Worm (Caenorhabditis elegans) whole organism, early embryonic: ENCODE data around the gene mig-21.

Experiments used
- F13C5.2 ChIP-seq: sonication (generic microtip); optimal IDR thresholded peaks from 2 replicates; lab custom pipeline; 2017; ENCODE audit warnings: mild to moderate bottlenecking, missing genetic modification characterization, inconsistent platforms, missing compliant biosample characterization
- ama-1 ChIP-seq: fragments of 150-350 bp; optimal IDR thresholded peaks from 2 replicates; lab custom pipeline; 2014
- ceh-13 ChIP-seq: fragments of 200-800 bp; sonication (Bioruptor generic); optimal IDR thresholded peaks from 2 replicates; lab custom pipeline; 2018; ENCODE audit warnings: mild to moderate bottlenecking, missing genetic modification characterization, missing compliant biosample characterization
- ceh-36 ChIP-seq: sonication (generic microtip); optimal IDR thresholded peaks from 2 replicates; lab custom pipeline; 2016; ENCODE audit warnings: missing genetic modification characterization, inconsistent platforms, missing compliant biosample characterization
- ets-7 ChIP-seq: sonication (generic microtip); optimal IDR thresholded peaks from 2 replicates; lab custom pipeline; 2016; ENCODE audit warnings: missing genotype, missing genetic modification characterization, missing compliant biosample characterization
- hmbx-1 ChIP-seq: sonication (generic microtip); optimal IDR thresholded peaks from 2 replicates; lab custom pipeline; 2016; ENCODE audit warnings: mild to moderate bottlenecking, missing genetic modification characterization, missing compliant biosample characterization
- hmg-4 ChIP-seq: fragments of 200-800 bp; sonication (Bioruptor generic); optimal IDR thresholded peaks from 2 replicates; lab custom pipeline; 2018; ENCODE audit warnings: mild to moderate bottlenecking, missing genetic modification characterization, missing compliant biosample characterization
- hnd-1 ChIP-seq: sonication (generic microtip); optimal IDR thresholded peaks from 2 replicates; lab custom pipeline; 2016; ENCODE audit warnings: missing genetic modification characterization, missing compliant biosample characterization
- scrt-1 ChIP-seq: fragments of 200-800 bp; sonication (Bioruptor generic); IDR thresholded peaks from 2 replicates; pipeline ENCODE4 v1.3.6; 2022; ENCODE audit warnings: missing genetic modification characterization, missing compliant biosample characterization
- tbx-11 ChIP-seq: fragments of 200-800 bp; sonication (Bioruptor generic); IDR thresholded peaks from 2 replicates; pipeline ENCODE4 v1.3.6; 2022; ENCODE audit warnings: missing genetic modification characterization, missing compliant biosample characterization
- tbx-37 ChIP-seq: fragments of 200-800 bp; sonication (Bioruptor generic); conservative IDR thresholded peaks from 2 replicates; pipeline ENCODE4 v1.3.6; 2022; ENCODE audit warnings: missing genetic modification reagents, missing genetic modification characterization, missing compliant biosample characterization
- tra-4 ChIP-seq: sonication (generic microtip); optimal IDR thresholded peaks from 2 replicates; lab custom pipeline; 2017; ENCODE audit warnings: missing genetic modification characterization, missing compliant biosample characterization

ce11 chrIII:5883517-5883916 is 5.3 kb upstream of the mig-21 start:
- TF ChIP-seq ets-7 (tag; lab: Kevin White, UChicago), result no peak
- TF ChIP-seq ceh-13 (GFP tag; lab: Kevin White, UChicago), result no peak
- no peak for TF ChIP-seq tbx-37 (GFP tag; lab: Robert Waterston, UW)
- no peak for TF ChIP-seq hmg-4 (GFP tag; lab: Kevin White, UChicago)
- no peak for TF ChIP-seq ama-1 (lab: Kevin White, UChicago)
- TF ChIP-seq F13C5.2 (tag; lab: Kevin White, UChicago), result no peak
- no peak for TF ChIP-seq tra-4
- TF ChIP-seq scrt-1, result no peak
- TF ChIP-seq ceh-36 (tag; lab: Kevin White, UChicago), result no peak
- no peak for TF ChIP-seq hnd-1 (tag; lab: Kevin White, UChicago)
- TF ChIP-seq tbx-11 (GFP tag; lab: Robert Waterston, UW), result no peak
- TF ChIP-seq hmbx-1 (tag; lab: Kevin White, UChicago), result no peak
